Worm (Caenorhabditis elegans) whole organism, late embryonic: ENCODE measurements around the gene ZK1067.3.

ENCODE experiments used
- K09A11.1 ChIP-seq: sonication (generic microtip); optimal IDR thresholded peaks from 2 replicates; lab custom pipeline; 2017; ENCODE audit warnings: antibody characterized with exemption, mild to moderate bottlenecking, missing genetic modification characterization, missing compliant biosample characterization; ENCODE audit not compliant: insufficient read depth
- T23F11.4 ChIP-seq: fragments of 200-800 bp; sonication (Bioruptor generic); optimal IDR thresholded peaks from 2 replicates; lab custom pipeline; 2018; ENCODE audit warnings: mild to moderate bottlenecking, missing genetic modification characterization, missing compliant biosample characterization
- Y22D7AL.16 ChIP-seq: sonication (generic microtip); optimal IDR thresholded peaks from 2 replicates; lab custom pipeline; 2016; ENCODE audit warnings: missing genetic modification characterization, missing compliant biosample characterization
- ceh-18 ChIP-seq: sonication (generic microtip); optimal IDR thresholded peaks from 2 replicates; lab custom pipeline; 2016; ENCODE audit warnings: missing genetic modification characterization, missing compliant biosample characterization
- ceh-19 ChIP-seq: fragments of 200-800 bp; sonication (Bioruptor generic); optimal IDR thresholded peaks from 2 replicates; lab custom pipeline; 2018; ENCODE audit warnings: mild to moderate bottlenecking, missing genetic modification characterization, missing compliant biosample characterization
- ceh-2 ChIP-seq: sonication (generic microtip); optimal IDR thresholded peaks from 2 replicates; lab custom pipeline; 2016; ENCODE audit warnings: missing genotype, missing genetic modification characterization, missing compliant biosample characterization
- ceh-24 ChIP-seq: sonication (generic microtip); optimal IDR thresholded peaks from 2 replicates; lab custom pipeline; 2016; ENCODE audit warnings: mild to moderate bottlenecking, missing genetic modification characterization, missing compliant biosample characterization
- ceh-34 ChIP-seq: sonication (generic microtip); optimal IDR thresholded peaks from 2 replicates; lab custom pipeline; 2016; ENCODE audit warnings: mild to moderate bottlenecking, missing genetic modification characterization, missing compliant biosample characterization
- ceh-6 ChIP-seq: fragments of 200-800 bp; sonication (Bioruptor generic); optimal IDR thresholded peaks from 2 replicates; lab custom pipeline; 2018; ENCODE audit warnings: mild to moderate bottlenecking, missing genetic modification characterization, missing compliant biosample characterization
- dmd-4 ChIP-seq: sonication (generic microtip); optimal IDR thresholded peaks from 2 replicates; lab custom pipeline; 2016; ENCODE audit warnings: borderline replicate concordance, missing genetic modification characterization, missing compliant biosample characterization
- dve-1 ChIP-seq: sonication (generic microtip); optimal IDR thresholded peaks from 2 replicates; lab custom pipeline; 2017; ENCODE audit warnings: antibody characterized with exemption, mild to moderate bottlenecking, missing genetic modification characterization, missing compliant biosample characterization
- elt-2 ChIP-seq: sonication (generic microtip); optimal IDR thresholded peaks from 2 replicates; lab custom pipeline; 2016; ENCODE audit warnings: missing genetic modification reagents, missing genetic modification characterization, missing compliant biosample characterization
- elt-4 ChIP-seq: sonication (generic microtip); optimal IDR thresholded peaks from 2 replicates; lab custom pipeline; 2016; ENCODE audit warnings: missing genetic modification characterization, missing compliant biosample characterization
- ets-4 ChIP-seq: sonication (generic microtip); optimal IDR thresholded peaks from 2 replicates; lab custom pipeline; 2016; ENCODE audit warnings: missing genetic modification characterization, missing compliant biosample characterization
- eyg-1 ChIP-seq: sonication (generic microtip); optimal IDR thresholded peaks from 2 replicates; lab custom pipeline; 2016; ENCODE audit warnings: missing genotype, missing genetic modification characterization, missing compliant biosample characterization
- fkh-10 ChIP-seq: fragments of 150-350 bp; optimal IDR thresholded peaks from 2 replicates; lab custom pipeline; 2014; ENCODE audit warnings: missing biosample characterization, missing genetic modification reagents, missing genetic modification characterization
- fkh-6 ChIP-seq: sonication (generic microtip); optimal IDR thresholded peaks from 2 replicates; lab custom pipeline; 2016; ENCODE audit warnings: missing genetic modification characterization, missing compliant biosample characterization
- gmeb-2 ChIP-seq: sonication (generic microtip); optimal IDR thresholded peaks from 2 replicates; lab custom pipeline; 2016; ENCODE audit warnings: missing genetic modification characterization, inconsistent platforms, missing compliant biosample characterization
- hlh-13 ChIP-seq: fragments of 200-800 bp; sonication (Bioruptor generic); optimal IDR thresholded peaks from 2 replicates; lab custom pipeline; 2018; ENCODE audit warnings: mild to moderate bottlenecking, missing genetic modification characterization, missing compliant biosample characterization
- hlh-15 ChIP-seq: sonication (generic microtip); optimal IDR thresholded peaks from 2 replicates; lab custom pipeline; 2016; ENCODE audit warnings: missing genetic modification characterization, missing compliant biosample characterization
- hlh-6 ChIP-seq: sonication (generic microtip); optimal IDR thresholded peaks from 2 replicates; lab custom pipeline; 2016; ENCODE audit warnings: missing genotype, missing genetic modification characterization, missing compliant biosample characterization
- lim-6 ChIP-seq: sonication (generic microtip); optimal IDR thresholded peaks from 2 replicates; lab custom pipeline; 2016; ENCODE audit warnings: missing genetic modification characterization, missing compliant biosample characterization
- mec-3 ChIP-seq: sonication (generic microtip); optimal IDR thresholded peaks from 2 replicates; lab custom pipeline; 2016; ENCODE audit warnings: borderline replicate concordance, missing genetic modification characterization, missing compliant biosample characterization
- nhr-11 ChIP-seq: fragments of 150-350 bp; optimal IDR thresholded peaks from 2 replicates; lab custom pipeline; 2014; ENCODE audit warnings: missing biosample characterization, missing genetic modification characterization
- nhr-232 ChIP-seq: sonication (generic microtip); optimal IDR thresholded peaks from 2 replicates; lab custom pipeline; 2016; ENCODE audit warnings: missing genetic modification characterization, missing compliant biosample characterization
- pag-3 ChIP-seq: sonication (generic microtip); optimal IDR thresholded peaks from 2 replicates; lab custom pipeline; 2016; ENCODE audit warnings: missing compliant biosample characterization, missing genetic modification characterization, borderline replicate concordance
- pax-1 ChIP-seq: fragments of 150-350 bp; optimal IDR thresholded peaks from 2 replicates; lab custom pipeline; 2014; ENCODE audit warnings: missing biosample characterization, missing genetic modification characterization
- pqm-1 ChIP-seq: sonication (generic microtip); optimal IDR thresholded peaks from 2 replicates; lab custom pipeline; 2016; ENCODE audit warnings: missing genetic modification characterization, missing compliant biosample characterization
- pros-1 ChIP-seq: fragments of 150-350 bp; optimal IDR thresholded peaks from 2 replicates; lab custom pipeline; 2014; ENCODE audit warnings: missing biosample characterization, missing genetic modification reagents, missing genetic modification characterization
- sox-2 ChIP-seq: fragments of 200-800 bp; sonication (Bioruptor generic); IDR thresholded peaks from 2 replicates; pipeline ENCODE4 v1.3.6; 2022; ENCODE audit warnings: missing genetic modification reagents, missing genetic modification characterization, missing compliant biosample characterization
- sox-4 ChIP-seq: sonication (generic microtip); optimal IDR thresholded peaks from 2 replicates; lab custom pipeline; 2017; ENCODE audit warnings: mild to moderate bottlenecking, missing genetic modification characterization, inconsistent platforms, missing compliant biosample characterization
- tbx-2 ChIP-seq: sonication (generic microtip); optimal IDR thresholded peaks from 2 replicates; lab custom pipeline; 2016; ENCODE audit warnings: missing genetic modification characterization, missing compliant biosample characterization
- tbx-7 ChIP-seq: sonication (generic microtip); optimal IDR thresholded peaks from 2 replicates; lab custom pipeline; 2016; ENCODE audit warnings: missing genotype, missing genetic modification characterization, missing compliant biosample characterization
- zip-5 ChIP-seq: sonication (generic microtip); optimal IDR thresholded peaks from 2 replicates; lab custom pipeline; 2016; ENCODE audit warnings: missing genetic modification characterization, missing compliant biosample characterization

The ZK1067.3 gene

ce11 chrII:9213055-9213708 is 9.9 kb upstream of the ZK1067.3 start, which contains the start of gene znfx-1:
znfx-1 (plus strand) TSS chrII:9213658.
- no peak for TF ChIP-seq mec-3 (tag; lab: Kevin White, UChicago)
- no peak for TF ChIP-seq pros-1
- no peak for TF ChIP-seq gmeb-2 (tag; lab: Kevin White, UChicago)
- TF ChIP-seq ceh-2 (tag; lab: Kevin White, UChicago): no peak
- TF ChIP-seq ceh-18 (tag; lab: Kevin White, UChicago): no peak
- TF ChIP-seq fkh-6 (tag; lab: Kevin White, UChicago): no peak
- no peak for TF ChIP-seq pag-3 (tag; lab: Kevin White, UChicago)
- no peak for TF ChIP-seq eyg-1
- TF ChIP-seq T23F11.4: no peak
- no peak for TF ChIP-seq hlh-6
- no peak for TF ChIP-seq tbx-7 (tag; lab: Kevin White, UChicago)
- TF ChIP-seq, all 69 proteins: peak for 0

- TF ChIP-seq ets-4 (tag; lab: Kevin White, UChicago): no peak
- TF ChIP-seq zip-5: no peak
- TF ChIP-seq lim-6: no peak
- TF ChIP-seq tbx-7 (tag; lab: Kevin White, UChicago): no peak
- no peak for TF ChIP-seq K09A11.1 (tag; lab: Kevin White, UChicago)
- TF ChIP-seq hlh-13 (GFP tag; lab: Kevin White, UChicago): no peak
- TF ChIP-seq dve-1 (tag; lab: Kevin White, UChicago): no peak
- no peak for TF ChIP-seq ceh-34 (tag; lab: Kevin White, UChicago)
- TF ChIP-seq sox-4 (tag; lab: Kevin White, UChicago): no peak
- TF ChIP-seq elt-4: no peak
- no peak for TF ChIP-seq pax-1 (tag; lab: Kevin White, UChicago)
- TF ChIP-seq tbx-2 (tag; lab: Kevin White, UChicago): no peak
- TF ChIP-seq nhr-11: no peak
- no peak for TF ChIP-seq ceh-24 (tag; lab: Kevin White, UChicago)
- TF ChIP-seq Y22D7AL.16 (tag; lab: Kevin White, UChicago): no peak
- no peak for TF ChIP-seq nhr-232 (tag; lab: Kevin White, UChicago)
- TF ChIP-seq, all 69 proteins: peak for 0
These were observed 4.1 kb downstream of the ZK1067.3 start, which contains the start of gene abu-14 for ce11 chrII:9227134-9227533. abu-14 (minus strand) TSS chrII:9227214.

ce11 chrII:9231240-9231639 is 8.2 kb downstream of the ZK1067.3 start, which contains the start of gene gst-13:
gst-13 (plus strand) TSS chrII:9231457.
- TF ChIP-seq sox-2 (GFP tag; lab: Robert Waterston, UW) (no peak), elt-2 (tag; lab: Kevin White, UChicago) (peak; percentile 68), lim-6 (no peak), pqm-1 (no peak)

ce11 chrII:9232493-9232892 is 9.4 kb downstream of the ZK1067.3 start:
- TF ChIP-seq dmd-4 (tag; lab: Kevin White, UChicago): no peak
- TF ChIP-seq ceh-6: no peak

ce11 chrII:9232923-9233322 is 9.9 kb downstream of the ZK1067.3 start, which contains the start of gene T26C5.2:
T26C5.2 (plus strand) TSS chrII:9233223.
- TF ChIP-seq pros-1 (no peak), dmd-4 (tag; lab: Kevin White, UChicago) (no peak), hlh-15 (tag; lab: Kevin White, UChicago) (no peak), fkh-10 (GFP tag; lab: Kevin White, UChicago) (no peak), T23F11.4 (no peak), ceh-19 (GFP tag; lab: Kevin White, UChicago) (no peak)
